Worm (Caenorhabditis elegans) whole organism, L4 larva: ENCODE results near the gene F47D12.6.
A peak's percentile ranks its signal among the peaks of the same experiment; 100 is the strongest.

Experiments
- F26F4.8 ChIP-seq: fragments of 200-800 bp; sonication (Bioruptor generic); conservative IDR thresholded peaks from 2 replicates; pipeline ENCODE4 v1.3.6; 2022; ENCODE audit warnings: missing genetic modification characterization, missing compliant biosample characterization
- F37D6.2 ChIP-seq: sonication (generic microtip); optimal IDR thresholded peaks from 2 replicates; lab custom pipeline; 2016; ENCODE audit warnings: mild to moderate bottlenecking, missing genetic modification characterization, missing compliant biosample characterization
- Y5F2A.4 ChIP-seq: fragments of 200-800 bp; sonication (Bioruptor generic); optimal IDR thresholded peaks from 2 replicates; lab custom pipeline; 2018; ENCODE audit warnings: mild to moderate bottlenecking, missing genetic modification characterization, missing compliant biosample characterization
- ZK546.5 ChIP-seq, 2 experiments: sonication (generic microtip); optimal IDR thresholded peaks; 2 replicates each; lab custom pipeline; 2017; ENCODE audit warnings: missing biosample characterization in 2 of 2, missing genetic modification characterization in 2 of 2
- aha-1 ChIP-seq: fragments of 150-350 bp; peaks from one replicate; lab custom pipeline; 2014; ENCODE audit warnings: missing biosample characterization, missing genetic modification characterization
- arid-1 ChIP-seq: fragments of 200-800 bp; sonication (Bioruptor generic); conservative IDR thresholded peaks from 2 replicates; pipeline ENCODE4 v1.3.6; 2022; ENCODE audit warnings: missing genetic modification reagents, missing genetic modification characterization, missing compliant biosample characterization
- attf-4 ChIP-seq: sonication (generic microtip); optimal IDR thresholded peaks from 3 replicates; lab custom pipeline; 2017; ENCODE audit warnings: missing biosample characterization, missing genetic modification characterization
- ceh-44 ChIP-seq: fragments of 200-800 bp; sonication (Bioruptor generic); IDR thresholded peaks from 2 replicates; pipeline ENCODE4 v1.3.6; 2022; ENCODE audit warnings: missing genetic modification reagents, missing genetic modification characterization, missing compliant biosample characterization
- ceh-62 ChIP-seq: sonication (generic microtip); optimal IDR thresholded peaks from 2 replicates; lab custom pipeline; 2017; ENCODE audit warnings: missing biosample characterization, missing genetic modification characterization
- ceh-82 ChIP-seq: sonication (generic microtip); optimal IDR thresholded peaks from 2 replicates; lab custom pipeline; 2017; ENCODE audit warnings: missing biosample characterization, missing genetic modification characterization
- ces-1 ChIP-seq: fragments of 150-350 bp; sonication (generic microtip); optimal IDR thresholded peaks from 4 replicates; lab custom pipeline; 2014; ENCODE audit warnings: missing biosample characterization, missing genetic modification reagents, missing genetic modification characterization
- ctbp-1 ChIP-seq: fragments of 200-800 bp; sonication (Bioruptor generic); IDR thresholded peaks from 2 replicates; pipeline ENCODE4 v1.3.6; 2022; ENCODE audit warnings: missing genetic modification reagents, missing genetic modification characterization, missing compliant biosample characterization
- daf-12 ChIP-seq: fragments of 150-350 bp; optimal IDR thresholded peaks from 2 replicates; lab custom pipeline; 2014; ENCODE audit warnings: missing biosample characterization, missing genetic modification reagents, missing genetic modification characterization
- daf-19 ChIP-seq: fragments of 200-800 bp; sonication (Bioruptor generic); conservative IDR thresholded peaks from 2 replicates; pipeline ENCODE4 v1.3.6; 2022; ENCODE audit warnings: missing genetic modification characterization, missing compliant biosample characterization
- dmd-8 ChIP-seq: fragments of 200-800 bp; sonication (Bioruptor generic); IDR thresholded peaks from 2 replicates; pipeline ENCODE4 v1.3.6; 2022; ENCODE audit warnings: missing genetic modification characterization, missing compliant biosample characterization
- dpl-1 ChIP-seq: fragments of 150-350 bp; optimal IDR thresholded peaks from 2 replicates; lab custom pipeline; 2014; ENCODE audit warnings: missing biosample characterization, missing genetic modification reagents, missing genetic modification characterization
- dve-1 ChIP-seq: sonication (generic microtip); optimal IDR thresholded peaks from 2 replicates; lab custom pipeline; 2017; ENCODE audit warnings: antibody characterized with exemption, mild to moderate bottlenecking, missing genetic modification characterization, missing compliant biosample characterization; ENCODE audit not compliant: insufficient read depth
- egl-43 ChIP-seq: fragments of 200-800 bp; sonication (Bioruptor generic); IDR thresholded peaks from 2 replicates; pipeline ENCODE4 v1.3.6; 2022; ENCODE audit warnings: missing genetic modification reagents, missing genetic modification characterization, missing compliant biosample characterization
- fkh-10 ChIP-seq: fragments of 150-350 bp; optimal IDR thresholded peaks from 2 replicates; lab custom pipeline; 2014; ENCODE audit warnings: missing biosample characterization, missing genetic modification reagents, missing genetic modification characterization
- jun-1 ChIP-seq: fragments of 150-350 bp; optimal IDR thresholded peaks from 2 replicates; lab custom pipeline; 2014; ENCODE audit warnings: missing biosample characterization, missing genetic modification reagents, missing genetic modification characterization
- lim-7 ChIP-seq: fragments of 200-800 bp; sonication (Bioruptor generic); IDR thresholded peaks from 2 replicates; pipeline ENCODE4 v1.3.6; 2022; ENCODE audit warnings: missing genetic modification characterization, missing compliant biosample characterization
- lin-15B ChIP-seq: fragments of 150-350 bp; sonication (generic microtip); optimal IDR thresholded peaks from 3 replicates; lab custom pipeline; 2014; ENCODE audit warnings: missing biosample characterization, missing genetic modification characterization
- lsy-2 ChIP-seq, 2 experiments: fragments of 150-350 bp in 1 of 2; sonication (generic microtip) in 1 of 2; optimal IDR thresholded peaks; 2 replicates each; lab custom pipeline; 2014 to 2017; ENCODE audit warnings: missing biosample characterization in 2 of 2, missing genetic modification characterization in 2 of 2
- madf-9 ChIP-seq: fragments of 200-800 bp; sonication (Bioruptor generic); conservative IDR thresholded peaks from 2 replicates; pipeline ENCODE4 v1.3.6; 2022; ENCODE audit warnings: missing genetic modification reagents, missing genetic modification characterization, missing compliant biosample characterization
- mep-1 ChIP-seq: fragments of 150-350 bp; sonication (generic microtip); optimal IDR thresholded peaks from 3 replicates; lab custom pipeline; 2014; ENCODE audit warnings: missing biosample characterization, missing genetic modification characterization
- nhr-102 ChIP-seq: sonication (generic microtip); optimal IDR thresholded peaks from 2 replicates; lab custom pipeline; 2016; ENCODE audit warnings: mild to moderate bottlenecking, missing genetic modification characterization, moderate library complexity, missing compliant biosample characterization
- nhr-237 ChIP-seq: sonication (generic microtip); optimal IDR thresholded peaks from 2 replicates; lab custom pipeline; 2017; ENCODE audit warnings: missing biosample characterization, missing genetic modification characterization
- nhr-41 ChIP-seq: fragments of 200-800 bp; sonication (Bioruptor generic); IDR thresholded peaks from 2 replicates; pipeline ENCODE4 v1.3.6; 2022; ENCODE audit warnings: missing genetic modification reagents, missing genetic modification characterization, missing compliant biosample characterization
- pha-4 ChIP-seq, 2 experiments: fragments of 150-350 bp in 1 of 2; fragments of 200-800 bp in 1 of 2; sonication (Bioruptor generic) in 1 of 2; IDR thresholded peaks in 1 of 2; optimal IDR thresholded peaks in 1 of 2; 2 replicates each; pipeline versions ENCODE4 v1.3.6 to Lab custom; 2014 to 2022; ENCODE audit warnings: missing genetic modification characterization in 2 of 2, missing genetic modification reagents in 2 of 2, missing biosample characterization in 1 of 2, missing compliant biosample characterization in 1 of 2
- saeg-2 ChIP-seq: fragments of 200-800 bp; sonication (Bioruptor generic); IDR thresholded peaks from 2 replicates; pipeline ENCODE4 v1.3.6; 2022; ENCODE audit warnings: missing genetic modification reagents, missing genetic modification characterization, missing compliant biosample characterization
- set-16 ChIP-seq: fragments of 200-800 bp; sonication (Bioruptor generic); IDR thresholded peaks from 2 replicates; pipeline ENCODE4 v1.3.6; 2022; ENCODE audit warnings: missing genetic modification reagents, missing genetic modification characterization, missing compliant biosample characterization
- skn-1 ChIP-seq: fragments of 150-350 bp; optimal IDR thresholded peaks from 2 replicates; lab custom pipeline; 2014; ENCODE audit warnings: missing biosample characterization, missing genetic modification characterization
- snpc-1.2 ChIP-seq: fragments of 200-800 bp; sonication (Bioruptor generic); IDR thresholded peaks from 2 replicates; pipeline ENCODE4 v1.3.6; 2022; ENCODE audit warnings: missing genetic modification reagents, missing genetic modification characterization, missing compliant biosample characterization
- vab-7 ChIP-seq: fragments of 200-800 bp; sonication (Bioruptor generic); IDR thresholded peaks from 2 replicates; pipeline ENCODE4 v1.3.6; 2022; ENCODE audit warnings: missing genetic modification reagents, missing genetic modification characterization, missing compliant biosample characterization
- zag-1 ChIP-seq: fragments of 150-350 bp; optimal IDR thresholded peaks from 2 replicates; lab custom pipeline; 2014; ENCODE audit warnings: missing biosample characterization, missing genetic modification characterization
- ztf-11 ChIP-seq: fragments of 150-350 bp; optimal IDR thresholded peaks from 2 replicates; lab custom pipeline; 2014; ENCODE audit warnings: missing biosample characterization, missing genetic modification characterization

The F47D12.6 gene

DNA sequence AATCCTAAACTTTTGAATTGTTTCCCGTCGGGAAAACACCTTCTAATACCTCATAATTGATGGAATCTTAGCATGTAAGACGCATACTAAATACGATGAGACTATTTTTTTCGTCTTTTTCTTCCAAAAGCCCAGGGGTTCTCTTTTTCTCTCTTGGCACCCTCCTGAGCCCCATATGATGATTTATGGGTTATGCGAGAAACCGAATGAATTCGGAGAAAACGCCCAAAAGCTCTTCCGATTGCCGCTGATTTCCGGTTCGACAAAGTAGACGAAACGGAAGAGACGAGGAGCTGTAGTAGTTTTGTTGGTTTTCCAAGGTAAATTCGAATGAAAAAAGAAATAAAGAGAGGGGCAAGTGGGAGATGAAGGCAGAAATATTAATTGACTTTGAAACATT, 24.4 kb upstream of the F47D12.6 start (continued):
- no peak for TF ChIP-seq madf-9 (GFP tag; lab: Robert Waterston, UW)
- TF ChIP-seq arid-1 (GFP tag; lab: Robert Waterston, UW), result no peak
- TF ChIP-seq, all 104 proteins: peak for 0

DNA sequence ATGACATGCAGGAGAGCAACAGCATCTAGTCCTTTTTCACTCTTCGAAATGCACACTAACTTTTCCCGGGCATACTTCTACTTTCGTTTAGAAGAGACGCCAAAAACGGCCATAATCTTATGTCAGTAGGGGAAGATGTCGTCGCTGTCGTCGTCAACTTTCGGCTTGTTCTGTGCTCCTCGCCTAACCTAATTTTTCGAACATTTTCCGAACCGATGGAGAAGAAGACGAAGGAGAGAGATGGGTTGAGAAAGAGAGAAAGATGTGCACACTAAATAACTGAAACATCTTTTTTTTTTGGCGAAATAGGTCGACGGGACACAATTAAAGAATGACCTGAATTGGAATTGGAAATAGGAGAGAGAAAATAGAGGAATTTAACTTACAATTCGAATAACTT, 23.3 kb upstream of the F47D12.6 start:
- TF ChIP-seq egl-43 (GFP tag; lab: Robert Waterston, UW) (no peak), snpc-1.2 (no peak), fkh-10 (peak; percentile 39), ces-1 (GFP tag; lab: Kevin White, UChicago) (peak; percentile 61), dve-1 (tag; lab: Kevin White, UChicago) (no peak)

DNA sequence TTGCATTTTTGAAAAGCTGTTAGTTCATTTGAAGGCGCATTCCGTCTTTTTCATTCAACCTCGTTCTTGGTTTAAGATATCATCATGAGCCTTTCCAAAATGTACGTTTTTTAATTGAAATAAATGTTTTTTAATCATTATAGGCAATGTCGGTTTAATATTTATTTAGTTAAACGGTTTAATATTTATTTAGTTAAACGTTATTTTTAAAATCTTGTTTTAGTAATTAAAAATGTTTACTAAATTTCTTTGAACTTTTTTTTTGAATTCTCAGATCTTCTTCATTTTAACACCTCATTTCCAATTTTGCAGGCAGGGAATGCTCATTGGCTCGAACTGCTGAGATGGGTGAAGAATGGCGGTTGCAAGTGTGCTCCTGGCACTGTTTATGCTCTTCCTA, 22.0 kb upstream of the F47D12.6 start, which contains the start of gene gar-2:
Gene gar-2 (plus strand): TSS at position 301 of the 400 bp plus-strand sequence.
- TF ChIP-seq F26F4.8 (no peak), zag-1 (no peak), attf-4 (tag; lab: Kevin White, UChicago) (no peak), mep-1 (tag; lab: Kevin White, UChicago) (no peak), ztf-11 (tag; lab: Kevin White, UChicago) (no peak), lim-7 (GFP tag; lab: Robert Waterston, UW) (no peak), daf-12 (tag; lab: Kevin White, UChicago) (no peak), nhr-102 (tag; lab: Kevin White, UChicago) (no peak), ceh-44 (no peak), daf-19 (no peak), ceh-82 (tag; lab: Kevin White, UChicago) (no peak), nhr-41 (no peak), ces-1 (GFP tag; lab: Kevin White, UChicago) (no peak), aha-1 (tag; lab: Kevin White, UChicago) (no peak), dpl-1 (GFP tag; lab: Kevin White, UChicago) (no peak), jun-1 (tag; lab: Kevin White, UChicago) (no peak), dmd-8 (GFP tag; lab: Robert Waterston, UW) (no peak), Y5F2A.4 (GFP tag; lab: Kevin White, UChicago) (no peak), ZK546.5 (tag; optimal IDR thresholded peaks at IDR 0.05; lab: Kevin White, UChicago) (no peak), skn-1 (no peak)

DNA sequence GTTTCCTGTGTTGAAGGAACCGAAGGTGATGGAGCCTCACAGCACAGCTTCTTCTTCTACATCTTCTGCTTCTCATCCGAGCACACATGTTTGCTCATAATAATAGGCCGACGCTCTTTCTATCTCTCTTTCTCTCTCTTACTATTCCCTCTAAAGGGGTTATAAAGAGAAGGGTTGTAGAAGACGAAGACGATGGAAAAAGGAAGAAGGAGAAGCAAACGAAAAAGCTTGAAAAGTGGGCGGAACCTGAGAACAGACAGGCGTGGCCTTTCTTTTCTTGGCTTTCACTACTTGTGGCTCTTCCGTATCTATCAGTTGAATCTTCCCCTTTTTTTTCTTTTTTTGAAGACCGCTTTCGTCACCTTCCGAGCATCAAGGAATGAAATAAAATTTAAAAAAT, 20.7 kb upstream of the F47D12.6 start:
- no peak for TF ChIP-seq lsy-2 (tag; optimal IDR thresholded peaks at IDR 0.05; lab: Kevin White, UChicago)
- no peak for TF ChIP-seq set-16 (GFP tag; lab: Robert Waterston, UW)
- no peak for TF ChIP-seq jun-1 (tag; lab: Kevin White, UChicago)
- no peak for TF ChIP-seq F37D6.2 (tag; lab: Kevin White, UChicago)
- no peak for TF ChIP-seq vab-7
- TF ChIP-seq nhr-237 (tag; lab: Kevin White, UChicago), result no peak
- peak; percentile 32 for TF ChIP-seq fkh-10
- TF ChIP-seq saeg-2 (GFP tag; lab: Robert Waterston, UW), result no peak
- TF ChIP-seq ctbp-1 (GFP tag; lab: Robert Waterston, UW), result 0 out of 2 replicates have a peak, but pooled peaks have one; percentile 27

DNA sequence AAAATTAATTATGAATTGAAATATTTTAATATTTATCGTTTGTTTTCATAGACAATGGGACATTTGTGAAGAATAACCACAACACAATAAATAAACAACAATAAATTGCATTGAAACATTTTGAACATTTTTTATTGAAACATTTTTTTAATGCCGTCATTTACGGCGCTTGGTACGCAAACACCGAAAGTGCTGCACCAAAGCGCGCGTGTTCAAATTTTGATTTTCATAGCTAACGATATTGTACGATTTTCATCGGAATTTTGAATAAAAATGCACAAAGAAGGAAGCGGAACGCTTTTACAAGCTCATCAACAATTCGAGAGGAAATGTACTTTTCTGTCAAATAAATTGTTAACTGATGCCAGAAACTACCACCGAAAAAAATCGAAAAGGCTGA, 16.7 kb upstream of the F47D12.6 start:
- no peak for TF ChIP-seq ceh-62 (tag; lab: Kevin White, UChicago)
- no peak for TF ChIP-seq pha-4 (GFP tag; IDR thresholded peaks at IDR 0.05; lab: Robert Waterston, UW)
- no peak for TF ChIP-seq pha-4 (tag; optimal IDR thresholded peaks at IDR 0.05; lab: Kevin White, UChicago)
- TF ChIP-seq lin-15B (tag; lab: Kevin White, UChicago), result no peak
- no peak for TF ChIP-seq Y5F2A.4 (GFP tag; lab: Kevin White, UChicago)
